Fruit fly (Drosophila melanogaster) Kc167 (cell line): ENCODE results near the gene CG46510.
"Not testable (repeated sequence)": the region's sequence is repeated elsewhere in the genome, so short reads cannot be mapped to it uniquely, and the experiment has no call there.

Experiments used
- Myc ChIP-seq: fragments of >200 bp; optimal IDR thresholded peaks from 2 replicates; lab custom pipeline; 2017; ENCODE audit warnings: missing external identifiers
- Sin3A ChIP-seq: fragments of >200 bp; optimal IDR thresholded peaks from 2 replicates; lab custom pipeline; 2018; ENCODE audit warnings: missing external identifiers
- h ChIP-seq: fragments of >200 bp; optimal IDR thresholded peaks from 3 replicates; lab custom pipeline; 2018; ENCODE audit warnings: missing external identifiers
- insv ChIP-seq: fragments of >200 bp; optimal IDR thresholded peaks from 3 replicates; lab custom pipeline; 2018; ENCODE audit warnings: missing external identifiers
- psq ChIP-seq: fragments of >200 bp; optimal IDR thresholded peaks from 2 replicates; lab custom pipeline; 2017; ENCODE audit warnings: missing external identifiers

DNA sequence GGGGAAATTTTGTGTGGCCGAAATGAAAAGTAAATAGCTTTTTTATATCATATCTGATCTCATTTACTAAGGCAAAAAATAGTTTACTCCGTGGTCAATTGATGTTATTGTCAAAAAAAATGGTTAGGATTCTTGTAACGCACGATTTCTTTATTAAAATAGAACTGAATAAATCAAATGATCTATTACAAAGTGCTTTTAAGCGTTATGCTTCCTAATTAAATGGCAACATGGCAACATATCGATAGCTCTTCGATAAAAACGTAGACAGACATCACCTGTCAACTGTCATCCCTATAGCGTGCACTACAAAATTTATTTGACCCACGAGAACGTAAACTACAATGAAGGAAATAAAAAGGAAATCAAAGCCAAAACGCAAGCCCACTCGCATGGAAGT lies 4.9 kb downstream of the CG46510 start, which contains the start of gene CG46511:
- not testable (repeated sequence) for TF ChIP-seq Myc; h (lab: Kevin White, UChicago); Sin3A (lab: Kevin White, UChicago); insv; psq (lab: Kevin White, UChicago)
